Worm (Caenorhabditis elegans) whole organism, L4 larva: ENCODE data around the gene swsn-6.
A peak's percentile ranks its signal among the peaks of the same experiment; 100 is the strongest.
"Not testable (repeated sequence)": the region's sequence is repeated elsewhere in the genome, so short reads cannot be mapped to it uniquely, and the experiment has no call there.

ENCODE experiments used
- F26F4.8 ChIP-seq: fragments of 200-800 bp; sonication (Bioruptor generic); conservative IDR thresholded peaks from 2 replicates; pipeline ENCODE4 v1.3.6; 2022; ENCODE audit warnings: missing genetic modification characterization, missing compliant biosample characterization
- Y5F2A.4 ChIP-seq: fragments of 200-800 bp; sonication (Bioruptor generic); optimal IDR thresholded peaks from 2 replicates; lab custom pipeline; 2018; ENCODE audit warnings: mild to moderate bottlenecking, missing genetic modification characterization, missing compliant biosample characterization
- ZK546.5 ChIP-seq, 2 experiments: sonication (generic microtip); optimal IDR thresholded peaks; 2 replicates each; lab custom pipeline; 2017; ENCODE audit warnings: missing biosample characterization in 2 of 2, missing genetic modification characterization in 2 of 2
- aha-1 ChIP-seq: fragments of 150-350 bp; peaks from one replicate; lab custom pipeline; 2014; ENCODE audit warnings: missing biosample characterization, missing genetic modification characterization
- arid-1 ChIP-seq: fragments of 200-800 bp; sonication (Bioruptor generic); conservative IDR thresholded peaks from 2 replicates; pipeline ENCODE4 v1.3.6; 2022; ENCODE audit warnings: missing genetic modification reagents, missing genetic modification characterization, missing compliant biosample characterization
- attf-4 ChIP-seq: sonication (generic microtip); optimal IDR thresholded peaks from 3 replicates; lab custom pipeline; 2017; ENCODE audit warnings: missing biosample characterization, missing genetic modification characterization
- ceh-82 ChIP-seq: sonication (generic microtip); optimal IDR thresholded peaks from 2 replicates; lab custom pipeline; 2017; ENCODE audit warnings: missing biosample characterization, missing genetic modification characterization
- daf-16 ChIP-seq, 3 experiments: sonication (generic microtip); optimal IDR thresholded peaks; 2 replicates each; lab custom pipeline; 2016 to 2017; ENCODE audit warnings: missing genetic modification characterization in 3 of 3, missing genetic modification reagents in 3 of 3, mild to moderate bottlenecking in 2 of 3, missing compliant biosample characterization in 2 of 3, missing biosample characterization in 1 of 3, moderate library complexity in 1 of 3
- dmd-6 ChIP-seq: fragments of 200-800 bp; sonication (Bioruptor generic); IDR thresholded peaks from 2 replicates; pipeline ENCODE4 v1.3.6; 2022; ENCODE audit warnings: missing genetic modification reagents, missing genetic modification characterization, missing compliant biosample characterization
- dpl-1 ChIP-seq: fragments of 150-350 bp; optimal IDR thresholded peaks from 2 replicates; lab custom pipeline; 2014; ENCODE audit warnings: missing biosample characterization, missing genetic modification reagents, missing genetic modification characterization
- duxl-1 ChIP-seq: sonication (generic microtip); optimal IDR thresholded peaks from 2 replicates; lab custom pipeline; 2016; ENCODE audit warnings: mild to moderate bottlenecking, missing genetic modification characterization, moderate library complexity, missing compliant biosample characterization; ENCODE audit not compliant: poor library complexity
- dve-1 ChIP-seq: sonication (generic microtip); optimal IDR thresholded peaks from 2 replicates; lab custom pipeline; 2017; ENCODE audit warnings: antibody characterized with exemption, mild to moderate bottlenecking, missing genetic modification characterization, missing compliant biosample characterization; ENCODE audit not compliant: insufficient read depth
- fos-1 ChIP-seq: fragments of 150-350 bp; optimal IDR thresholded peaks from 2 replicates; lab custom pipeline; 2014; ENCODE audit warnings: missing biosample characterization, missing genetic modification characterization
- hlh-11 ChIP-seq: fragments of 200-800 bp; sonication (Bioruptor generic); optimal IDR thresholded peaks from 2 replicates; lab custom pipeline; 2018; ENCODE audit warnings: mild to moderate bottlenecking, missing genetic modification characterization, missing compliant biosample characterization
- hlh-30 ChIP-seq: sonication (generic microtip); optimal IDR thresholded peaks from 2 replicates; lab custom pipeline; 2017; ENCODE audit warnings: antibody characterized with exemption, mild to moderate bottlenecking, missing genetic modification characterization, missing compliant biosample characterization; ENCODE audit not compliant: insufficient read depth
- jun-1 ChIP-seq: fragments of 150-350 bp; optimal IDR thresholded peaks from 2 replicates; lab custom pipeline; 2014; ENCODE audit warnings: missing biosample characterization, missing genetic modification reagents, missing genetic modification characterization
- lim-7 ChIP-seq: fragments of 200-800 bp; sonication (Bioruptor generic); IDR thresholded peaks from 2 replicates; pipeline ENCODE4 v1.3.6; 2022; ENCODE audit warnings: missing genetic modification characterization, missing compliant biosample characterization
- lin-1 ChIP-seq: fragments of 200-800 bp; sonication (Bioruptor generic); IDR thresholded peaks from 2 replicates; pipeline ENCODE4 v1.3.6; 2022; ENCODE audit warnings: missing genetic modification reagents, missing genetic modification characterization, missing compliant biosample characterization
- lin-13 ChIP-seq: fragments of 150-350 bp; optimal IDR thresholded peaks from 2 replicates; lab custom pipeline; 2014; ENCODE audit warnings: missing biosample characterization, missing genetic modification reagents, missing genetic modification characterization
- lin-38 ChIP-seq: fragments of 200-800 bp; sonication (Bioruptor generic); IDR thresholded peaks from 2 replicates; pipeline ENCODE4 v1.3.6; 2022; ENCODE audit warnings: missing genetic modification reagents, missing genetic modification characterization, missing compliant biosample characterization
- lin-39 ChIP-seq: fragments of 150-350 bp; optimal IDR thresholded peaks from 2 replicates; lab custom pipeline; 2014; ENCODE audit warnings: missing biosample characterization, missing genetic modification reagents, missing genetic modification characterization
- lsy-2 ChIP-seq, 2 experiments: fragments of 150-350 bp in 1 of 2; sonication (generic microtip) in 1 of 2; optimal IDR thresholded peaks; 2 replicates each; lab custom pipeline; 2014 to 2017; ENCODE audit warnings: missing biosample characterization in 2 of 2, missing genetic modification characterization in 2 of 2
- madf-9 ChIP-seq: fragments of 200-800 bp; sonication (Bioruptor generic); conservative IDR thresholded peaks from 2 replicates; pipeline ENCODE4 v1.3.6; 2022; ENCODE audit warnings: missing genetic modification reagents, missing genetic modification characterization, missing compliant biosample characterization
- mes-2 ChIP-seq: sonication (generic microtip); optimal IDR thresholded peaks from 2 replicates; lab custom pipeline; 2016; ENCODE audit warnings: missing genotype, mild to moderate bottlenecking, missing genetic modification characterization, missing compliant biosample characterization; ENCODE audit not compliant: poor library complexity, severe bottlenecking
- nhr-10 ChIP-seq: fragments of 150-350 bp; optimal IDR thresholded peaks from 2 replicates; lab custom pipeline; 2014; ENCODE audit warnings: missing biosample characterization, missing genetic modification characterization
- nhr-237 ChIP-seq: sonication (generic microtip); optimal IDR thresholded peaks from 2 replicates; lab custom pipeline; 2017; ENCODE audit warnings: missing biosample characterization, missing genetic modification characterization
- nhr-28 ChIP-seq: fragments of 150-350 bp; optimal IDR thresholded peaks from 2 replicates; lab custom pipeline; 2014; ENCODE audit warnings: missing biosample characterization, missing genetic modification characterization
- nhr-48 ChIP-seq: sonication (generic microtip); optimal IDR thresholded peaks from 2 replicates; lab custom pipeline; 2016; ENCODE audit warnings: mild to moderate bottlenecking, missing genetic modification characterization, missing compliant biosample characterization
- nhr-6 ChIP-seq: fragments of 150-350 bp; optimal IDR thresholded peaks from 2 replicates; lab custom pipeline; 2014; ENCODE audit warnings: missing biosample characterization, missing genetic modification characterization
- pha-4 ChIP-seq, 2 experiments: fragments of 150-350 bp in 1 of 2; fragments of 200-800 bp in 1 of 2; sonication (Bioruptor generic) in 1 of 2; IDR thresholded peaks in 1 of 2; optimal IDR thresholded peaks in 1 of 2; 2 replicates each; pipeline versions ENCODE4 v1.3.6 to Lab custom; 2014 to 2022; ENCODE audit warnings: missing genetic modification characterization in 2 of 2, missing genetic modification reagents in 2 of 2, missing biosample characterization in 1 of 2, missing compliant biosample characterization in 1 of 2
- pqm-1 ChIP-seq: sonication (generic microtip); optimal IDR thresholded peaks from 2 replicates; lab custom pipeline; 2017; ENCODE audit warnings: missing biosample characterization, missing genetic modification characterization
- saeg-2 ChIP-seq: fragments of 200-800 bp; sonication (Bioruptor generic); IDR thresholded peaks from 2 replicates; pipeline ENCODE4 v1.3.6; 2022; ENCODE audit warnings: missing genetic modification reagents, missing genetic modification characterization, missing compliant biosample characterization
- spr-1 ChIP-seq: sonication (generic microtip); optimal IDR thresholded peaks from 2 replicates; lab custom pipeline; 2016; ENCODE audit warnings: mild to moderate bottlenecking, missing genetic modification characterization, missing compliant biosample characterization
- spr-3 ChIP-seq: fragments of 200-800 bp; sonication (Bioruptor generic); optimal IDR thresholded peaks from 2 replicates; lab custom pipeline; 2018; ENCODE audit warnings: mild to moderate bottlenecking, missing genetic modification characterization, missing compliant biosample characterization
- unc-62 ChIP-seq, 3 experiments: fragments of 150-350 bp in 1 of 3; sonication (generic microtip); optimal IDR thresholded peaks in 2 of 3; peaks in 1 of 3; 1 replicate in 1 of 3; 2 replicates in 2 of 3; lab custom pipeline; 2014 to 2017; ENCODE audit warnings: missing biosample characterization in 3 of 3, missing genetic modification characterization in 3 of 3, missing genetic modification reagents in 3 of 3, missing genotype in 1 of 3
- vab-7 ChIP-seq: fragments of 200-800 bp; sonication (Bioruptor generic); IDR thresholded peaks from 2 replicates; pipeline ENCODE4 v1.3.6; 2022; ENCODE audit warnings: missing genetic modification reagents, missing genetic modification characterization, missing compliant biosample characterization
- zip-11 ChIP-seq: fragments of 200-800 bp; sonication (Bioruptor generic); IDR thresholded peaks from 2 replicates; pipeline ENCODE4 v1.3.6; 2022; ENCODE audit warnings: missing genetic modification characterization, missing compliant biosample characterization
- ztf-11 ChIP-seq: fragments of 150-350 bp; optimal IDR thresholded peaks from 2 replicates; lab custom pipeline; 2014; ENCODE audit warnings: missing biosample characterization, missing genetic modification characterization

The swsn-6 gene

ce11 chrIV:5394687-5395086 lies at the start of gene swsn-6, which contains the start of gene perm-3 (continued):
- TF ChIP-seq daf-16 (GFP tag; optimal IDR thresholded peaks at IDR 0.05; lab: Kevin White, UChicago) (peak in 1 of 2 experiments; percentile 27), daf-16 (tag; optimal IDR thresholded peaks at IDR 0.05; lab: Kevin White, UChicago) (peak; percentile 44), lin-13 (GFP tag; lab: Kevin White, UChicago) (peak; percentile 63), nhr-28 (tag; lab: Kevin White, UChicago) (peak; percentile 28), ceh-82 (no peak), nhr-6 (peak; percentile 37), spr-1 (tag; lab: Kevin White, UChicago) (peak; percentile 35), nhr-48 (peak; percentile 25), hlh-30 (tag; lab: Kevin White, UChicago) (peak; percentile 67), nhr-237 (tag; lab: Kevin White, UChicago) (no peak), F26F4.8 (GFP tag; lab: Robert Waterston, UW) (no peak), dpl-1 (GFP tag; lab: Kevin White, UChicago) (peak; percentile 86)
- TF ChIP-seq, all 104 proteins: peak for 31

DNA sequence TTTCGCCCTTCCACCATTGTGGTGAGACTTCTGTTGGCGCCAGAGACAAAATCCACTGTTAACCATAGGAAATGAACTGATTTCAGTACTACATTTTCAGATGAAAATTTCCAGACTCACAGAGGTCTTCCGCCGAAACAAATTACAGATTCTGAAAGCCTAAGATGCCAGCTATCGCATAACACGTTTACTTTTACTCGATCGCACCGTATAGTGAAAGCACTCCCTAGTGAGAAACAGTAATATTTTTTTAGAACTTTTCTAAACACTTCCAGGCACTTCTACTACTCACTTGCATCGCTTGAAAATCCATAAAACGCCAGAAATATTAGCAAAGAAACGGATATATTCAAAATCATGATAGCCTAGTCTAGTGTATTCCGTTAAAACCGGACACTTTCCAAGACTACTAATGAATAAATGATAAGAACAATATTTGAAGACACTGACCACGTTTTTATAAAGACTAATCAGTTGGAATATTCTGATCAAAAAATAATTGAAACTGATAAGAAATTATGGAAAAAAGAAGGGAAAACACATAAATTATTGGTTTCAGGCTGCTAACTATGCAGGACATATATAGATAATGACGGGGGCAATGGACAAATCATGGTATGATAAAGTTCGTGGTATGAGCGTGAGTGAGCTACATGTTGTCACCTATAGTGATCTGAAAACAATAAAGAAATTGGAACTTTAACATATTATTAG lies 44.2 kb upstream of the swsn-6 start, which contains the start of gene gba-4:
Gene gba-4, minus strand, starts transcription at position 418 of the 714 bp plus-strand sequence.
- peak; percentile 30 for TF ChIP-seq hlh-11 (tag; lab: Kevin White, UChicago)
- TF ChIP-seq dmd-6 (GFP tag; lab: Robert Waterston, UW), result peak; percentile 62
- peak; percentile 35 for TF ChIP-seq nhr-28 (tag; lab: Kevin White, UChicago)
- peak; percentile 83 for TF ChIP-seq aha-1 (tag; lab: Kevin White, UChicago)
- peak; percentile 74 for TF ChIP-seq dve-1 (tag; lab: Kevin White, UChicago)
- not testable (repeated sequence) for TF ChIP-seq daf-16 (GFP tag; optimal IDR thresholded peaks at IDR 0.05; lab: Kevin White, UChicago)
- peak; percentile 40 for TF ChIP-seq daf-16 (tag; optimal IDR thresholded peaks at IDR 0.05; lab: Kevin White, UChicago)
- TF ChIP-seq pqm-1 (tag; lab: Kevin White, UChicago), result peak; percentile 84

DNA sequence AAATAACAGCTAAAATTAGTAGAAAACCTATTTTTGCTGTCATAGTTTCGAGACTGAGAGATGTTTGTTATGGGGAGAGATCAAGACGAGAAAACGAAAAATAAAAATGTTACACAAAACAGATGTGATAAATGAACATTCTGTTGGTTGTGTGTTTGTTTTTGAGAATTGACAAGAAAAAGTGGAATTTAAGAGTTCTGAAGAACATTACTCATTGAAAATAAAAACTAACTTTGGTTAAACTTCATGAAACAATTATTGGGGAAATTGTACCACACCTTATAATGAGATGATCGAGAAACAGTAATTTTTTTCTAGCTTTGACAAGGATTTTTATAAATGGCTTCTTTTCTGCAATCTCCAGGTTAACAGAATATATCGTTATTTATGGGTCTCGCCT lies 41.5 kb upstream of the swsn-6 start, which contains the start of gene Y4C6B.7:
Gene Y4C6B.7, minus strand, starts transcription at position 101 of the 400 bp plus-strand sequence.
- no peak for TF ChIP-seq lim-7 (GFP tag; lab: Robert Waterston, UW)
- TF ChIP-seq aha-1 (tag; lab: Kevin White, UChicago), result peak; percentile 46
- TF ChIP-seq, all 104 proteins: peak for 1

DNA sequence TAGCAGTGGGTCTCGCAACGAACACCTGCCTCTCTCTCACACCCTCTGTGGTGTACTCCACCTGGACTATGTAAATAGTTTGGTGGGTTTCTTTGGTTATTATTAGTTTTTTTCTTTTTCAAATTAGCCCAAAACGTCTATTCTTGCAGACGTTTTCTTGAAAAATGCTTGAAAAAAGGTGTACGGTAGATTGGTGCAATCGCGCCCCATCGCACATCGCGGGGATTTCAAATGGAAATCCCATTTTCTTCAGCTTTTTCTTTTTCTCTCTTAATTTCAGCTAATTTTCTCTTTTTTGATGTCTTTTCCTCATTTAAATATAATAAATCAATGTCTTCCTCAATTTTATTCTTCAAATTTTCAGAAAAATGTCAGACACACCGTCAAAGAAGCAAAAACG lies 40.7 kb upstream of the swsn-6 start, which contains the start of gene Y4C6B.1:
Gene Y4C6B.1, plus strand, starts transcription at position 365 of the 400 bp plus-strand sequence.
- TF ChIP-seq ZK546.5 (tag; optimal IDR thresholded peaks at IDR 0.05; lab: Kevin White, UChicago) (no peak), fos-1 (tag; lab: Kevin White, UChicago) (no peak), lin-38 (GFP tag; lab: Robert Waterston, UW) (peak; percentile 87), arid-1 (GFP tag; lab: Robert Waterston, UW) (no peak), attf-4 (no peak), vab-7 (no peak), daf-16 (GFP tag; optimal IDR thresholded peaks at IDR 0.05; lab: Kevin White, UChicago) (no peak), daf-16 (tag; optimal IDR thresholded peaks at IDR 0.05; lab: Kevin White, UChicago) (no peak), lsy-2 (tag; optimal IDR thresholded peaks at IDR 0.05; lab: Kevin White, UChicago) (peak in 1 of 2 experiments; percentile 83), saeg-2 (no peak), madf-9 (GFP tag; lab: Robert Waterston, UW) (no peak)
- TF ChIP-seq, all 104 proteins: peak for 2

ce11 chrIV:5354564-5354963 lies 40.3 kb upstream of the swsn-6 start:
- peak in 1 of 2 experiments; percentile 96 for TF ChIP-seq unc-62 (GFP tag; optimal IDR thresholded peaks at IDR 0.05 in 1 of 2; lab: Kevin White, UChicago)
- no peak for TF ChIP-seq unc-62 (tag; optimal IDR thresholded peaks at IDR 0.05; lab: Kevin White, UChicago)
- no peak for TF ChIP-seq ZK546.5 (tag; optimal IDR thresholded peaks at IDR 0.05; lab: Kevin White, UChicago)

DNA sequence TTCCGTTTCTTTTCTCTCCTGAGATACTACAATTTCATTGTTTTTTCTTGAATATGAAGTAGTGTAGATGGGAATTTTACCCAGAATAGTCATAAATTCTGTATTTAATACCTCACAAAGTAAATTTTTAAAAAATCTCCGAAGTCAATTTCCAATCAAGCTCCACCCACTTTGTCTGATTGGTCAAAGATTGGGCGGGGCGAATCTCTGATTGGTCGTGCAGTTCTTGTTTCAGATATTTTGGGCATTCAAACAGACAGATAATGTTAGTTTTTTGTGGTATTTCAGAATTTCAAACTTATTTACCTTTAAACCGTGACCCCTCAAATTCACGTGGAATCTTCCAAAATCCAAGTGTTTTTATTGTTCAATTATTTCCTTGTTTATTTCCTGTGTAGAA lies 34.3 kb upstream of the swsn-6 start, which contains the start of gene F41H10.5:
Gene F41H10.5, plus strand, starts transcription at position 375 of the 400 bp plus-strand sequence.
- TF ChIP-seq fos-1 (tag; lab: Kevin White, UChicago), result no peak
- TF ChIP-seq ztf-11 (tag; lab: Kevin White, UChicago), result no peak
- no peak for TF ChIP-seq pha-4 (GFP tag; IDR thresholded peaks at IDR 0.05; lab: Robert Waterston, UW)
- no peak for TF ChIP-seq pha-4 (tag; optimal IDR thresholded peaks at IDR 0.05; lab: Kevin White, UChicago)
- TF ChIP-seq Y5F2A.4, result no peak
- no peak for TF ChIP-seq duxl-1
- TF ChIP-seq jun-1, result no peak
- TF ChIP-seq lin-1, result no peak
- TF ChIP-seq ceh-82, result no peak
- TF ChIP-seq zip-11, result no peak
- no peak for TF ChIP-seq spr-3 (GFP tag; lab: Kevin White, UChicago)
- TF ChIP-seq nhr-10 (tag; lab: Kevin White, UChicago), result no peak
- TF ChIP-seq lin-39 (tag; lab: Kevin White, UChicago), result no peak
- no peak for TF ChIP-seq mes-2 (tag; lab: Kevin White, UChicago)
